Worm (Caenorhabditis elegans): Measurements from ENCODE around the gene C07G2.5.
A peak's percentile ranks its signal among the peaks of the same experiment; 100 is the strongest.

The C07G2.5 gene

DNA sequence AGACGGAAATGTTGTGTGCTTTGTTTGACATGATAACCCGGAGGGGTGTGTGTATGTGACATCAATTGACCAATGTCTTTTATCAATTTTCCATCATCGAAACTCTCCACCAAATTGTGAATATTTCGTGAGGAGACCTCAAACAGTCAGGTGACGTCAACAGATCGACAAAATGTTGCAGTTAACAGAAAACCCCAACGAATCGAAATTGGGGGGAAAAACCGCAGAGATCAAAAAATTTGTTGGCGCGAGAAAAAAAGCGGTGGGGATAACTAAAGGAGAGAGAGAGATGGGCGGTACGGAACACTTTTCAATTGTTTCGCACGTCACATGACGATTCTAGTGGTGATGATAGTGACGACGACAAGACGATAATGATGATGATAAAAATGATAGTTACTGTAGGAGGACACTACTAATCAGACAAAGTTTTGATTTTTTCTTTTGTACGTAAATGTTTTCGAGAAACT lies 4.3 kb downstream of the C07G2.5 start (continued):
- TF ChIP-seq zip-2 (tag; optimal IDR thresholded peaks at IDR 0.05) (peak; percentile 22), F44E2.7 (GFP tag; IDR thresholded peaks at IDR 0.05) (no peak), mep-1 (tag; optimal IDR thresholded peaks at IDR 0.05) (peak; percentile 67), dve-1 (tag; optimal IDR thresholded peaks at IDR 0.05; ENCODE audit: insufficient read depth) (peak; percentile 88), aha-1 (tag) (peak; percentile 92)

DNA sequence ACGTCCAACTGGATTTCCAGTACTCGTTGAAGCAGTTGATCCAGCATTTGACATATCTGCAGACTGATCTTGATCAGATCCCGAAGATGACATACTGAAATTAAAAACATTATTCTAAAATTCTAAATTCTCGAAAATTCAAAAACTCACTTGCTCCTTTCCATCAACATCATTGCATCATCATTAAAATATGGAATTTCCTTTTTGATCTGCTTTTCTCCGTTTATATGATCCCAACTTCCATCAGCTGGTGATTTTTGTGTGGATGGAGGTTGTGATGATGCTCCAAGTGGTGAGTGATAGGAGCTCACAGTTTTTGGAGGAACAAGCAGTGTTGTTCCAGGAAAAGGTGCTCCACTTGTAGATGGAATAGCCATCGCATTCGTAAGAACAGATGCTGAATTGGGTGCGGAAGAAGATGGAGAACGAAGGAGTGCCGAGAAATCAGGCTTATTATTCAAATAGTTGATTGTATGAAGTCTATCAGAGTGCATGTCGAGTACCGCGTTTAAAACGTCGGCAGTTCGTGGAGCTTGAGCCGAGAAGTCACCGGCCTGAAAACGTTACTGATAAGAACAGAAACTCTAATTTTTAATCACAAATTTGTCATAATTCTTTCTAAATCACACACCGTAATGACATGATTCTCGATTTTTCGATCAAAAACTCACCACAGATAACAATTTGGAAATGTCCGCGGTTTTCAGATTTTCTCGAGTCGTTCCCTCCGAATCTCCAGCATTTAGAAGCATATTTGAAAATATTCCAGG lies 5.6 kb downstream of the C07G2.5 start:
- TF ChIP-seq Y105C5A.15 (GFP tag; IDR thresholded peaks at IDR 0.05) (no peak), daf-16 (GFP tag; optimal IDR thresholded peaks at IDR 0.05) (no peak), daf-16 (tag; optimal IDR thresholded peaks at IDR 0.05) (peak; percentile 39), dmd-6 (GFP tag; IDR thresholded peaks at IDR 0.05) (peak; percentile 68), mes-2 (tag; optimal IDR thresholded peaks at IDR 0.05; ENCODE audit: poor library complexity, severe bottlenecking) (no peak), nhr-237 (tag; optimal IDR thresholded peaks at IDR 0.05) (no peak), R02D3.7 (tag; optimal IDR thresholded peaks at IDR 0.05) (no peak), hlh-30 (tag; optimal IDR thresholded peaks at IDR 0.05; ENCODE audit: insufficient read depth) (peak; percentile 8), snpc-1.2 (GFP tag; IDR thresholded peaks at IDR 0.05) (no peak), nhr-28 (tag; optimal IDR thresholded peaks at IDR 0.05) (peak; percentile 52), spr-1 (tag; optimal IDR thresholded peaks at IDR 0.05) (no peak), pqm-1 (tag; optimal IDR thresholded peaks at IDR 0.05) (peak; percentile 33), F49E8.2 (tag; optimal IDR thresholded peaks at IDR 0.05; ENCODE audit: borderline replicate concordance) (no peak), Y5F2A.4 (GFP tag; optimal IDR thresholded peaks at IDR 0.05) (no peak), gei-8 (GFP tag; optimal IDR thresholded peaks at IDR 0.05) (no peak), egl-43 (GFP tag; IDR thresholded peaks at IDR 0.05) (no peak), egl-27 (tag; optimal IDR thresholded peaks at IDR 0.05) (no peak), mdt-29 (GFP tag; IDR thresholded peaks at IDR 0.05) (no peak), nhr-6 (tag; optimal IDR thresholded peaks at IDR 0.05) (no peak), T26A8.4 (GFP tag; IDR thresholded peaks at IDR 0.05) (no peak), nhr-41 (GFP tag; IDR thresholded peaks at IDR 0.05) (no peak), nhr-111 (GFP tag; optimal IDR thresholded peaks at IDR 0.05) (no peak), lin-15B (tag; optimal IDR thresholded peaks at IDR 0.05) (no peak), unc-39 (tag; optimal IDR thresholded peaks at IDR 0.05) (no peak), madf-5 (GFP tag; IDR thresholded peaks at IDR 0.05) (no peak), spr-3 (GFP tag; optimal IDR thresholded peaks at IDR 0.05) (no peak), pha-4 (GFP tag; IDR thresholded peaks at IDR 0.05) (no peak), pha-4 (tag; optimal IDR thresholded peaks at IDR 0.05) (no peak), daf-12 (tag; optimal IDR thresholded peaks at IDR 0.05) (no peak), zip-2 (tag; optimal IDR thresholded peaks at IDR 0.05) (no peak), ceh-44 (GFP tag; IDR thresholded peaks at IDR 0.05) (no peak), vab-7 (GFP tag; IDR thresholded peaks at IDR 0.05) (no peak), ztf-11 (tag; optimal IDR thresholded peaks at IDR 0.05) (no peak), lin-13 (GFP tag; optimal IDR thresholded peaks at IDR 0.05) (no peak), sdz-12 (GFP tag; optimal IDR thresholded peaks at IDR 0.05) (no peak), ceh-20 (GFP tag; IDR thresholded peaks at IDR 0.05) (no peak), T20F7.1 (GFP tag; optimal IDR thresholded peaks at IDR 0.05) (no peak), Y48G9A.11 (GFP tag; IDR thresholded peaks at IDR 0.05) (no peak), lin-39 (tag; optimal IDR thresholded peaks at IDR 0.05) (no peak), set-16 (GFP tag; IDR thresholded peaks at IDR 0.05) (no peak), mxl-3 (GFP tag; optimal IDR thresholded peaks at IDR 0.05) (no peak), tag-97 (GFP tag; IDR thresholded peaks at IDR 0.05) (no peak), ctbp-1 (GFP tag; IDR thresholded peaks at IDR 0.05) (no peak), hlh-11 (tag; optimal IDR thresholded peaks at IDR 0.05) (peak; percentile 50), php-3 (GFP tag; IDR thresholded peaks at IDR 0.05) (no peak)

Data from whole organism, L4 larva.